Worm (Caenorhabditis elegans): ENCODE measurements around the gene ddx-15.

Gene ddx-15

ce11 chrIII:5552072-5552667 lies 39.3 kb downstream of the ddx-15 start, which contains the start of gene F09F7.6 (continued):
- TF ChIP-seq egl-44 (GFP tag; IDR thresholded peaks at IDR 0.05), result no peak
- no peak for TF ChIP-seq ztf-18 (tag; optimal IDR thresholded peaks at IDR 0.05)
- no peak for TF ChIP-seq zim-3 (tag; optimal IDR thresholded peaks at IDR 0.05)
- peak; percentile 52 for TF ChIP-seq hmg-1.2 (GFP tag; IDR thresholded peaks at IDR 0.05)
- TF ChIP-seq nfya-2 (GFP tag; IDR thresholded peaks at IDR 0.05), result no peak
- no peak for TF ChIP-seq nhr-27 (tag; optimal IDR thresholded peaks at IDR 0.05)
- TF ChIP-seq ztf-28 (GFP tag; IDR thresholded peaks at IDR 0.05), result no peak
- TF ChIP-seq bed-1 (GFP tag; IDR thresholded peaks at IDR 0.05), result no peak
- TF ChIP-seq mel-28 (tag; optimal IDR thresholded peaks at IDR 0.05; ENCODE audit: borderline replicate concordance), result no peak
- no peak for TF ChIP-seq repo-1 (tag; optimal IDR thresholded peaks at IDR 0.05)
- peak; percentile 61 for TF ChIP-seq ama-1 (optimal IDR thresholded peaks at IDR 0.05)
- no peak for TF ChIP-seq ama-1 (GFP tag; optimal IDR thresholded peaks at IDR 0.05)
- no peak for TF ChIP-seq ztf-3 (GFP tag; optimal IDR thresholded peaks at IDR 0.05)
- TF ChIP-seq ceh-27 (GFP tag; optimal IDR thresholded peaks at IDR 0.05), result no peak
- TF ChIP-seq ccch-3 (GFP tag; optimal IDR thresholded peaks at IDR 0.05), result no peak
- TF ChIP-seq egrh-3 (GFP tag; IDR thresholded peaks at IDR 0.05), result no peak
- no peak for TF ChIP-seq xnd-1 (tag; optimal IDR thresholded peaks at IDR 0.05)
- TF ChIP-seq lin-26 (GFP tag; IDR thresholded peaks at IDR 0.05), result no peak
- TF ChIP-seq akir-1 (GFP tag; optimal IDR thresholded peaks at IDR 0.05), result no peak
- TF ChIP-seq lsl-1 (GFP tag; optimal IDR thresholded peaks at IDR 0.05), result no peak
- no peak; the same call in 1 of the 2 replicates for TF ChIP-seq mcd-1 (GFP tag; IDR thresholded peaks at IDR 0.05)
- no peak for TF ChIP-seq chd-7 (tag; optimal IDR thresholded peaks at IDR 0.05)
- TF ChIP-seq mes-4 (tag; optimal IDR thresholded peaks at IDR 0.05), result no peak
- no peak for TF ChIP-seq Y53F4B.3 (GFP tag; IDR thresholded peaks at IDR 0.05)
- no peak for TF ChIP-seq dpl-1 (GFP tag; optimal IDR thresholded peaks at IDR 0.05)
- no peak for TF ChIP-seq C17E4.6 (GFP tag; IDR thresholded peaks at IDR 0.05)
- no peak for TF ChIP-seq F55B11.4 (tag; optimal IDR thresholded peaks at IDR 0.05; ENCODE audit: borderline replicate concordance, insufficient read depth)
- TF ChIP-seq rpc-1 (optimal IDR thresholded peaks at IDR 0.05), result no peak
- no peak for TF ChIP-seq rpc-1 (tag; optimal IDR thresholded peaks at IDR 0.05)
- TF ChIP-seq T07F8.4 (tag; optimal IDR thresholded peaks at IDR 0.05), result no peak
- TF ChIP-seq lin-35 (GFP tag; optimal IDR thresholded peaks at IDR 0.05), result peak in 1 of 3 experiments; percentile 12
- no peak for TF ChIP-seq fkh-3 (tag; optimal IDR thresholded peaks at IDR 0.05)
- TF ChIP-seq D2030.7 (GFP tag; IDR thresholded peaks at IDR 0.05), result no peak
- no peak for TF ChIP-seq nhr-90 (tag; optimal IDR thresholded peaks at IDR 0.05)
- 0 out of 2 replicates have a peak, but pooled peaks have one; percentile 23 for TF ChIP-seq lir-1 (GFP tag; conservative IDR thresholded peaks at IDR 0.05)
- no peak for TF ChIP-seq cebp-1 (GFP tag; IDR thresholded peaks at IDR 0.05)
- TF ChIP-seq cebp-1 (tag; optimal IDR thresholded peaks at IDR 0.05), result peak; percentile 59
- peak in 1 of 2 experiments; percentile 21 for TF ChIP-seq let-607 (tag; optimal IDR thresholded peaks at IDR 0.05)
- TF ChIP-seq F33H1.4 (GFP tag; IDR thresholded peaks at IDR 0.05), result no peak
- TF ChIP-seq F23B12.7 (tag; optimal IDR thresholded peaks at IDR 0.05; ENCODE audit: insufficient read depth), result no peak
- TF ChIP-seq bed-2 (GFP tag; IDR thresholded peaks at IDR 0.05), result no peak
- no peak for TF ChIP-seq athp-1 (tag; optimal IDR thresholded peaks at IDR 0.05)
- no peak for TF ChIP-seq attf-6 (GFP tag; IDR thresholded peaks at IDR 0.05)
- no peak for TF ChIP-seq madf-8 (GFP tag; conservative IDR thresholded peaks at IDR 0.05)
- peak; percentile 42 for TF ChIP-seq tlf-1 (GFP tag; optimal IDR thresholded peaks at IDR 0.05)
- TF ChIP-seq ceh-40 (GFP tag; IDR thresholded peaks at IDR 0.05), result no peak
- no peak for TF ChIP-seq rcor-1 (GFP tag; IDR thresholded peaks at IDR 0.05)
- TF ChIP-seq F57A8.1 (GFP tag; optimal IDR thresholded peaks at IDR 0.05), result no peak
- TF ChIP-seq gei-17 (GFP tag; optimal IDR thresholded peaks at IDR 0.05), result no peak
- no peak for TF ChIP-seq ceh-79 (tag; optimal IDR thresholded peaks at IDR 0.05)

All from whole organism, young adult.